Fruit fly (Drosophila melanogaster) whole organism, embryonic: ENCODE data around the gene Tsp97E.
A peak's percentile ranks its signal among the peaks of the same experiment; 100 is the strongest.

Experiments
- Ada2b ChIP-seq: fragments of 200-800 bp; sonication (Bioruptor generic); IDR thresholded peaks from 2 replicates; pipeline ENCODE4 v1.3.6; 2022; ENCODE audit warnings: missing biosample characterization, missing genetic modification characterization
- Antp ChIP-seq: fragments of 200-800 bp; sonication (Bioruptor generic); optimal IDR thresholded peaks from 3 replicates; lab custom pipeline; 2016; ENCODE audit warnings: missing biosample characterization, missing genetic modification characterization
- CG12071 ChIP-seq: fragments of 200-800 bp; sonication (Bioruptor generic); optimal IDR thresholded peaks from 3 replicates; lab custom pipeline; 2018; ENCODE audit warnings: missing biosample characterization, mild to moderate bottlenecking, missing genetic modification characterization
- CG12155 ChIP-seq: fragments of 200-800 bp; sonication (Bioruptor generic); optimal IDR thresholded peaks from 3 replicates; lab custom pipeline; 2016; ENCODE audit warnings: missing biosample characterization, missing genetic modification characterization
- CG12299 ChIP-seq: fragments of 200-800 bp; sonication (Bioruptor generic); optimal IDR thresholded peaks from 2 replicates; lab custom pipeline; 2018; ENCODE audit warnings: missing biosample characterization, mild to moderate bottlenecking, missing genetic modification characterization
- CG13775 ChIP-seq: fragments of 200-800 bp; sonication (Bioruptor generic); optimal IDR thresholded peaks from 3 replicates; lab custom pipeline; 2017; ENCODE audit warnings: missing biosample characterization, mild to moderate bottlenecking, missing genetic modification characterization
- CG14014 ChIP-seq: fragments of 200-800 bp; sonication (Bioruptor generic); IDR thresholded peaks from 2 replicates; pipeline ENCODE4 v1.3.6; 2022; ENCODE audit warnings: missing biosample characterization, missing genetic modification characterization
- CG15696 ChIP-seq: fragments of 200-800 bp; sonication (Bioruptor generic); optimal IDR thresholded peaks from 2 replicates; lab custom pipeline; 2019; ENCODE audit warnings: missing biosample characterization, mild to moderate bottlenecking, missing genetic modification characterization, moderate library complexity
- CG16779 ChIP-seq: fragments of 200-800 bp; sonication (Bioruptor generic); IDR thresholded peaks from 2 replicates; pipeline ENCODE4 v1.3.6; 2022; ENCODE audit warnings: missing biosample characterization, missing genetic modification characterization
- CG18599 ChIP-seq: fragments of 200-800 bp; sonication (Bioruptor generic); optimal IDR thresholded peaks from 3 replicates; lab custom pipeline; 2017; ENCODE audit warnings: missing biosample characterization, missing genetic modification characterization, mild to moderate bottlenecking, moderate library complexity, missing genetic modification reagents
- CG18764 ChIP-seq: fragments of 200-800 bp; sonication (Bioruptor generic); optimal IDR thresholded peaks from 3 replicates; lab custom pipeline; 2016; ENCODE audit warnings: missing biosample characterization, missing genetic modification characterization
- CG2889 ChIP-seq: fragments of 200-800 bp; sonication (Bioruptor generic); IDR thresholded peaks from 3 replicates; pipeline ENCODE4 v1.3.6; 2022; ENCODE audit warnings: missing biosample characterization, missing genetic modification characterization
- CG30431 ChIP-seq: fragments of 200-800 bp; sonication (Bioruptor generic); optimal IDR thresholded peaks from 2 replicates; lab custom pipeline; 2017; ENCODE audit warnings: missing biosample characterization, missing genetic modification characterization
- CG32772 ChIP-seq: fragments of 200-800 bp; sonication (Bioruptor generic); IDR thresholded peaks from 2 replicates; pipeline ENCODE4 v1.3.6; 2022; ENCODE audit warnings: missing biosample characterization, missing genetic modification characterization
- CG3281 ChIP-seq: fragments of 200-800 bp; sonication (Bioruptor generic); optimal IDR thresholded peaks from 3 replicates; lab custom pipeline; 2017; ENCODE audit warnings: missing biosample characterization, mild to moderate bottlenecking, missing genetic modification characterization
- CG3726 ChIP-seq: fragments of 200-800 bp; sonication (Bioruptor generic); IDR thresholded peaks from 3 replicates; pipeline ENCODE4, ENCODE4 v1.3.6; 2022; ENCODE audit warnings: missing biosample characterization, missing genetic modification characterization
- CG4404 ChIP-seq: fragments of 200-800 bp; sonication (Bioruptor generic); IDR thresholded peaks from 2 replicates; pipeline ENCODE4 v1.3.6; 2022; ENCODE audit warnings: missing biosample characterization, missing genetic modification characterization
- CG4730 ChIP-seq: fragments of 200-800 bp; sonication (Bioruptor generic); IDR thresholded peaks from 2 replicates; pipeline ENCODE4 v1.3.6; 2022; ENCODE audit warnings: missing biosample characterization, missing genetic modification characterization
- CG6175 ChIP-seq: fragments of 200-800 bp; sonication (Bioruptor generic); IDR thresholded peaks from 3 replicates; pipeline ENCODE4 v1.3.6; 2022; ENCODE audit warnings: missing biosample characterization, missing genetic modification characterization
- CG6765 ChIP-seq: fragments of 200-800 bp; sonication (Bioruptor generic); optimal IDR thresholded peaks from 3 replicates; lab custom pipeline; 2017; ENCODE audit warnings: missing biosample characterization, mild to moderate bottlenecking, missing genetic modification characterization
- CG6813 ChIP-seq: fragments of 200-800 bp; sonication (Bioruptor generic); optimal IDR thresholded peaks from 2 replicates; lab custom pipeline; 2017; ENCODE audit warnings: missing biosample characterization, missing genetic modification characterization, mild to moderate bottlenecking, moderate library complexity, missing genetic modification reagents
- CG7372 ChIP-seq: fragments of 200-800 bp; sonication (Bioruptor generic); IDR thresholded peaks from 2 replicates; pipeline ENCODE4 v1.3.6; 2022; ENCODE audit warnings: missing biosample characterization, missing genetic modification characterization
- CG7839 ChIP-seq: fragments of 200-800 bp; sonication (Bioruptor generic); optimal IDR thresholded peaks from 3 replicates; lab custom pipeline; 2018; ENCODE audit warnings: missing biosample characterization, mild to moderate bottlenecking, missing genetic modification characterization, moderate library complexity
- CG7987 ChIP-seq: fragments of 200-800 bp; sonication (Bioruptor generic); optimal IDR thresholded peaks from 2 replicates; lab custom pipeline; 2018; ENCODE audit warnings: missing biosample characterization, mild to moderate bottlenecking, missing genetic modification characterization, moderate library complexity
- CHES-1-like ChIP-seq: fragments of 200-800 bp; sonication (Bioruptor generic); optimal IDR thresholded peaks from 2 replicates; lab custom pipeline; 2016; ENCODE audit warnings: missing biosample characterization, missing genetic modification characterization
- Camta ChIP-seq: fragments of 200-800 bp; sonication (Bioruptor generic); optimal IDR thresholded peaks from 2 replicates; lab custom pipeline; 2016; ENCODE audit warnings: missing biosample characterization, missing genetic modification characterization
- Deaf1 ChIP-seq: fragments of 200-800 bp; optimal IDR thresholded peaks from 3 replicates; lab custom pipeline; 2019; ENCODE audit warnings: missing biosample characterization, mild to moderate bottlenecking, missing genetic modification characterization, moderate library complexity
- Doc2 ChIP-seq: fragments of 200-800 bp; sonication (Bioruptor generic); IDR thresholded peaks from 2 replicates; pipeline ENCODE4 v1.3.6; 2022; ENCODE audit warnings: missing biosample characterization, missing genetic modification characterization
- Dp ChIP-seq: fragments of 200-800 bp; sonication (Bioruptor generic); optimal IDR thresholded peaks from 2 replicates; lab custom pipeline; 2018; ENCODE audit warnings: missing biosample characterization, mild to moderate bottlenecking, missing genetic modification characterization, moderate library complexity
- Hmr ChIP-seq: fragments of 200-800 bp; sonication (Bioruptor generic); optimal IDR thresholded peaks from 3 replicates; lab custom pipeline; 2017; ENCODE audit warnings: mild to moderate bottlenecking, missing biosample characterization, missing genetic modification reagents, missing genetic modification characterization
- Hr39 ChIP-seq: fragments of >200 bp; optimal IDR thresholded peaks from 2 replicates; lab custom pipeline; 2017
- Lim3 ChIP-seq: fragments of 200-800 bp; sonication (Bioruptor generic); IDR thresholded peaks from 2 replicates; pipeline ENCODE4 v1.3.6; 2022; ENCODE audit warnings: missing biosample characterization, missing genetic modification characterization
- Lpt ChIP-seq: fragments of >200 bp; optimal IDR thresholded peaks from 2 replicates; lab custom pipeline; 2018; ENCODE audit warnings: missing biosample characterization, missing genetic modification characterization
- Med ChIP-seq: fragments of 200-800 bp; sonication (Bioruptor generic); peaks from one replicate; lab custom pipeline; 2016; ENCODE audit warnings: missing biosample characterization, missing genetic modification characterization, mild to moderate bottlenecking, inconsistent platforms, moderate library complexity
- Oli ChIP-seq: fragments of 200-800 bp; sonication (Bioruptor generic); optimal IDR thresholded peaks from 2 replicates; lab custom pipeline; 2018; ENCODE audit warnings: missing biosample characterization, mild to moderate bottlenecking, missing genetic modification characterization, moderate library complexity
- Pdp1 ChIP-seq, 2 experiments: fragments of 200-800 bp; sonication (Bioruptor generic); optimal IDR thresholded peaks; 3 replicates each; lab custom pipeline; 2016; ENCODE audit warnings: missing biosample characterization in 2 of 2, missing genetic modification characterization in 2 of 2, mild to moderate bottlenecking in 1 of 2, moderate library complexity in 1 of 2
- Tbp ChIP-seq: fragments of >200 bp; optimal IDR thresholded peaks from 2 replicates; lab custom pipeline; 2018; ENCODE audit warnings: missing biosample characterization, missing genetic modification characterization
- Vsx1 ChIP-seq: fragments of 200-800 bp; sonication (Bioruptor generic); optimal IDR thresholded peaks from 2 replicates; lab custom pipeline; 2017; ENCODE audit warnings: missing biosample characterization, mild to moderate bottlenecking, missing genetic modification characterization, missing genetic modification reagents
- aop ChIP-seq: fragments of 200-800 bp; sonication (Bioruptor generic); IDR thresholded peaks from 2 replicates; pipeline ENCODE4 v1.3.6; 2022; ENCODE audit warnings: missing biosample characterization, missing genetic modification characterization
- br ChIP-seq: fragments of >200 bp; optimal IDR thresholded peaks from 2 replicates; lab custom pipeline; 2017
- bsh ChIP-seq, 2 experiments: fragments of 200-800 bp; sonication (Bioruptor generic); optimal IDR thresholded peaks; 2 replicates each; lab custom pipeline; 2017 to 2018; ENCODE audit warnings: mild to moderate bottlenecking in 2 of 2, missing biosample characterization in 2 of 2, missing genetic modification characterization in 2 of 2, moderate library complexity in 1 of 2
- esg ChIP-seq: fragments of 200-800 bp; sonication (Bioruptor generic); conservative IDR thresholded peaks from 2 replicates; pipeline ENCODE4 v1.3.6; 2022; ENCODE audit warnings: missing biosample characterization, missing genetic modification characterization
- eve ChIP-seq, 2 experiments: fragments of >200 bp; optimal IDR thresholded peaks; 2 replicates each; lab custom pipeline; 2017; ENCODE audit warnings: missing biosample characterization in 2 of 2, missing genetic modification characterization in 2 of 2
- gce ChIP-seq: fragments of 200-800 bp; sonication (Bioruptor generic); IDR thresholded peaks from 3 replicates; pipeline ENCODE4 v1.3.6; 2022; ENCODE audit warnings: missing biosample characterization, missing genetic modification characterization
- kah ChIP-seq: fragments of 200-800 bp; sonication (Bioruptor generic); optimal IDR thresholded peaks from 2 replicates; lab custom pipeline; 2018; ENCODE audit warnings: missing biosample characterization, mild to moderate bottlenecking, missing genetic modification characterization
- mam ChIP-seq: fragments of 200-800 bp; sonication (Bioruptor generic); optimal IDR thresholded peaks from 3 replicates; lab custom pipeline; 2016; ENCODE audit warnings: missing biosample characterization, missing genetic modification characterization
- rib ChIP-seq: fragments of 200-800 bp; sonication (Bioruptor generic); IDR thresholded peaks from 2 replicates; pipeline ENCODE4 v1.3.6; 2022; ENCODE audit warnings: missing biosample characterization, missing genetic modification characterization
- sim ChIP-seq: fragments of 200-800 bp; sonication (Bioruptor generic); IDR thresholded peaks from 2 replicates; pipeline ENCODE4 v1.3.6; 2022; ENCODE audit warnings: missing biosample characterization, missing genetic modification characterization
- sr ChIP-seq: fragments of 200-800 bp; sonication (Bioruptor generic); IDR thresholded peaks from 3 replicates; pipeline ENCODE4 v1.3.6; 2022; ENCODE audit warnings: missing biosample characterization, missing genetic modification characterization
- sug ChIP-seq: fragments of 200-800 bp; optimal IDR thresholded peaks from 2 replicates; lab custom pipeline; 2019; ENCODE audit warnings: missing biosample characterization, mild to moderate bottlenecking, missing genetic modification characterization, moderate library complexity
- tin ChIP-seq: fragments of 200-800 bp; sonication (Bioruptor generic); optimal IDR thresholded peaks from 3 replicates; lab custom pipeline; 2016; ENCODE audit warnings: missing biosample characterization, missing genetic modification characterization
- tio ChIP-seq: fragments of 200-800 bp; sonication (Bioruptor generic); optimal IDR thresholded peaks from 2 replicates; lab custom pipeline; 2017; ENCODE audit warnings: missing biosample characterization, missing genetic modification characterization, inconsistent platforms

Gene Tsp97E

DNA sequence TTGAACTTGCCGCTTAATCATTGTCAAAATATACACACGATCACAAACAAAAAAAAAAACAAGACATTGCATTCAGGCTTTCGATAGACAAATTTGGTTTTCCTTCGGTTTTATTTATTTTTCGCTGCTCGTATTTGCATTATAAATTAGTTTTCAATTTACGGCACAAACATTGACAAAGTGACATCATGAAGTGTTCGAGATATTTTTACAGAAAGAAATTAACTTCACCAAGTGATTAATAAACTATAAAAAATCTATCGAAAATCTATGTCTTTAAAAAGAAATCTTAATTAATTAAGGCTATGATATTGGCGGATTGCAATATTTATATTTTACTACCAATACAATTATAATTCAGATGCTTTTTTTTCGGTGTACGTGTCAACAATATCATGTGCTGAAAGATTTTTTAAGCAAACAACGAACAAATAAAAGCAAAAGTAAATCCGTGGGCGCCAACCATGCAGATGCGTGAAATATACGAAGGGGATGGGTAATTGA, 40.7 kb downstream of the Tsp97E start (continued):
- peak; percentile 33 for TF ChIP-seq CG15696 (tag; lab: Kevin White, UChicago)
- no peak for TF ChIP-seq Doc2 (GFP tag; lab: Robert Waterston, UW)
- no peak for TF ChIP-seq rib (GFP tag; lab: Robert Waterston, UW)
- no peak for TF ChIP-seq aop (GFP tag; lab: Robert Waterston, UW)
- TF ChIP-seq CG7839 (tag; lab: Kevin White, UChicago), result peak; percentile 68
- TF ChIP-seq tio (GFP tag; lab: Kevin White, UChicago), result peak; percentile 10
- no peak for TF ChIP-seq CG6175 (GFP tag; lab: Robert Waterston, UW)
- no peak for TF ChIP-seq CG16779 (GFP tag; lab: Robert Waterston, UW)
- peak; percentile 8 for TF ChIP-seq Oli (tag; lab: Kevin White, UChicago)
- no peak for TF ChIP-seq Tbp (GFP tag; lab: Kevin White, UChicago)
- peak; percentile 34 for TF ChIP-seq CG6765 (GFP tag; lab: Kevin White, UChicago)
- TF ChIP-seq CG2889 (GFP tag; lab: Robert Waterston, UW), result no peak
- TF ChIP-seq mam (GFP tag; lab: Kevin White, UChicago), result peak; percentile 31
- no peak for TF ChIP-seq Camta (GFP tag; lab: Kevin White, UChicago)
- TF ChIP-seq bsh (GFP tag; optimal IDR thresholded peaks at IDR 0.05; lab: Kevin White, UChicago), result peak in 1 of 2 experiments; percentile 27
- no peak for TF ChIP-seq Hr39
- peak; percentile 16 to 48 for TF ChIP-seq Pdp1 (GFP tag; optimal IDR thresholded peaks at IDR 0.05; lab: Kevin White, UChicago)
- no peak for TF ChIP-seq CG32772 (GFP tag; lab: Robert Waterston, UW)
- TF ChIP-seq CG7987 (GFP tag; lab: Kevin White, UChicago), result peak; percentile 58
- no peak for TF ChIP-seq gce (GFP tag; lab: Robert Waterston, UW)
- no peak for TF ChIP-seq br (lab: Kevin White, UChicago)
- peak; percentile 51; the same call in 1 of the 2 replicates for TF ChIP-seq sim
- peak; percentile 14 for TF ChIP-seq tin (GFP tag; lab: Kevin White, UChicago)
- peak; percentile 53 for TF ChIP-seq CG12071 (GFP tag; lab: Kevin White, UChicago)
- no peak for TF ChIP-seq CG12155 (GFP tag; lab: Kevin White, UChicago)
- TF ChIP-seq kah, result peak; percentile 32
- peak; percentile 51; the same call in 2 of the 3 replicates for TF ChIP-seq sr (GFP tag; lab: Robert Waterston, UW)
- TF ChIP-seq CG6813 (GFP tag; lab: Kevin White, UChicago), result peak; percentile 76
- no peak for TF ChIP-seq CG4730
- TF ChIP-seq CG12299 (tag; lab: Kevin White, UChicago), result peak; percentile 37
- no peak for TF ChIP-seq Lim3 (GFP tag; lab: Robert Waterston, UW)
- no peak for TF ChIP-seq Dp (GFP tag; lab: Kevin White, UChicago)
- TF ChIP-seq CG30431 (GFP tag; lab: Kevin White, UChicago), result no peak
- no peak for TF ChIP-seq esg
- TF ChIP-seq CG14014, result peak; percentile 47; the same call in 1 of the 2 replicates
- no peak for TF ChIP-seq CG13775 (GFP tag; lab: Kevin White, UChicago)
- TF ChIP-seq CG4404 (GFP tag; lab: Robert Waterston, UW), result no peak
- no peak for TF ChIP-seq CG3726 (GFP tag; lab: Robert Waterston, UW)
- peak; percentile 78 for TF ChIP-seq Med (GFP tag; lab: Kevin White, UChicago)
- no peak for TF ChIP-seq eve (GFP tag; optimal IDR thresholded peaks at IDR 0.05; lab: Kevin White, UChicago)
- peak; percentile 35 for TF ChIP-seq CG18764
- no peak for TF ChIP-seq CHES-1-like (GFP tag; lab: Kevin White, UChicago)
- peak; percentile 66 for TF ChIP-seq Vsx1 (GFP tag; lab: Kevin White, UChicago)
- TF ChIP-seq CG3281, result peak; percentile 59
- TF ChIP-seq CG18599 (GFP tag; lab: Kevin White, UChicago), result peak; percentile 27
- no peak for TF ChIP-seq sug (tag; lab: Kevin White, UChicago)
- no peak for TF ChIP-seq Antp
- no peak for TF ChIP-seq Deaf1 (tag; lab: Kevin White, UChicago)
- TF ChIP-seq CG7372 (GFP tag; lab: Robert Waterston, UW), result no peak; the same call in 1 of the 2 replicates
- TF ChIP-seq Ada2b (GFP tag; lab: Robert Waterston, UW), result peak; percentile 42; the same call in 1 of the 2 replicates
- no peak for TF ChIP-seq Lpt (GFP tag; lab: Kevin White, UChicago)
- TF ChIP-seq Hmr (GFP tag; lab: Kevin White, UChicago), result peak; percentile 61
